Fruit fly (Drosophila melanogaster): Measurements from ENCODE around the gene Ir7d.

Ir7d gene

DNA sequence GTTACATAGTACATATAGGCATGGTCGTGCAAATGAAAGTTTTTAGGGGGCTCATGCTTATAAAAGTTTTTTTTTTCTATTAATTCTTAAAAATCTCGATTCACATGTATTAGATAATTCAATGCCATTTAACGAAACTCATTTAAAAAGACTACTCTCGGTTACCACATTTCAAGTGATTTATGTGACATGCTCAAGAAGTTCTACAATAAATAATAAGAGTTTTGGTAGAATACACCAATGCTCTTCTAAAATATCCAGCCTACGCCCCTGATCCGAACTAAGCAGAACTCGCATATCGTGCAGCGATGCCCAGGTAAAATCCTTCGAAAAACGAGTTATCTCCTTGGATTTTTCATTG, 13.9 kb upstream of the Ir7d start (continued):
- TF ChIP-seq gcm (GFP tag; optimal IDR thresholded peaks at IDR 0.05) (no peak), Mes4 (GFP tag; optimal IDR thresholded peaks at IDR 0.05) (no peak), sens (GFP tag) (peak; percentile 81), CG11398 (GFP tag; optimal IDR thresholded peaks at IDR 0.05) (no peak), CG14710 (tag; optimal IDR thresholded peaks at IDR 0.05) (peak; percentile 17), tio (GFP tag; optimal IDR thresholded peaks at IDR 0.05) (peak; percentile 6), Nf-YA (GFP tag; IDR thresholded peaks at IDR 0.05) (no peak), CG9817 (tag; optimal IDR thresholded peaks at IDR 0.05) (no peak), lab (GFP tag; optimal IDR thresholded peaks at IDR 0.05) (no peak), bcd (GFP tag; optimal IDR thresholded peaks at IDR 0.05) (no peak), CG9727 (GFP tag; optimal IDR thresholded peaks at IDR 0.05) (peak; percentile 25), Oli (tag; optimal IDR thresholded peaks at IDR 0.05) (no peak), Doc2 (GFP tag; IDR thresholded peaks at IDR 0.05) (no peak), prd (optimal IDR thresholded peaks at IDR 0.05) (no peak), prd (GFP tag; IDR thresholded peaks at IDR 0.05) (peak; percentile 64; the same call in 2 of the 3 replicates), CG7357 (GFP tag; IDR thresholded peaks at IDR 0.05) (no peak), lola (GFP tag; optimal IDR thresholded peaks at IDR 0.05) (peak in 1 of 3 experiments; percentile 47), CG2199 (GFP tag; IDR thresholded peaks at IDR 0.05) (no peak), CG16813 (GFP tag; IDR thresholded peaks at IDR 0.05; ENCODE audit: partially characterized antibody) (no peak), Ptx1 (GFP tag; IDR thresholded peaks at IDR 0.05) (0 out of 2 replicates have a peak, but pooled peaks have one; percentile 10), CG3163 (GFP tag; optimal IDR thresholded peaks at IDR 0.05) (no peak), CG15269 (tag; optimal IDR thresholded peaks at IDR 0.05) (no peak), Dip2 (GFP tag; IDR thresholded peaks at IDR 0.05) (no peak), gcm2 (GFP tag; optimal IDR thresholded peaks at IDR 0.05) (no peak), Hr3 (GFP tag; optimal IDR thresholded peaks at IDR 0.05) (no peak), CG1647 (GFP tag; optimal IDR thresholded peaks at IDR 0.05) (no peak), grau (tag; optimal IDR thresholded peaks at IDR 0.05) (no peak), nmo (GFP tag; optimal IDR thresholded peaks at IDR 0.05) (peak; percentile 5), D (optimal IDR thresholded peaks at IDR 0.05) (no peak), D (GFP tag; optimal IDR thresholded peaks at IDR 0.05) (peak; percentile 13), pita (GFP tag; optimal IDR thresholded peaks at IDR 0.05) (no peak), Hey (tag; optimal IDR thresholded peaks at IDR 0.05) (no peak), ac (GFP tag; optimal IDR thresholded peaks at IDR 0.05) (peak; percentile 35), gfzf (GFP tag; optimal IDR thresholded peaks at IDR 0.05) (no peak), CG8765 (GFP tag; IDR thresholded peaks at IDR 0.05) (no peak), Dll (GFP tag; IDR thresholded peaks at IDR 0.05; ENCODE audit: partially characterized antibody) (no peak), ab (GFP tag; optimal IDR thresholded peaks at IDR 0.05) (no peak), CG15514 (GFP tag; optimal IDR thresholded peaks at IDR 0.05) (no peak), Bgb (GFP tag; IDR thresholded peaks at IDR 0.05; ENCODE audit: partially characterized antibody) (no peak), dysf (GFP tag; IDR thresholded peaks at IDR 0.05) (no peak), CG7372 (GFP tag; IDR thresholded peaks at IDR 0.05) (no peak), CG12391 (tag; optimal IDR thresholded peaks at IDR 0.05) (peak; percentile 30), Dref (GFP tag; IDR thresholded peaks at IDR 0.05) (no peak), repo (GFP tag; optimal IDR thresholded peaks at IDR 0.05) (no peak), stwl (tag; optimal IDR thresholded peaks at IDR 0.05) (no peak), fd96Cb (tag; optimal IDR thresholded peaks at IDR 0.05) (no peak), dmrt11E (tag; optimal IDR thresholded peaks at IDR 0.05) (peak; percentile 53), mirr (GFP tag; optimal IDR thresholded peaks at IDR 0.05) (no peak), en (GFP tag; optimal IDR thresholded peaks at IDR 0.05) (no peak), CG2889 (GFP tag; IDR thresholded peaks at IDR 0.05) (no peak), PHDP (tag; optimal IDR thresholded peaks at IDR 0.05) (no peak), Abd-B (GFP tag; optimal IDR thresholded peaks at IDR 0.05) (no peak)
